Worm (Caenorhabditis elegans): Measurements from ENCODE around the gene K07C5.2.

K07C5.2 gene

DNA sequence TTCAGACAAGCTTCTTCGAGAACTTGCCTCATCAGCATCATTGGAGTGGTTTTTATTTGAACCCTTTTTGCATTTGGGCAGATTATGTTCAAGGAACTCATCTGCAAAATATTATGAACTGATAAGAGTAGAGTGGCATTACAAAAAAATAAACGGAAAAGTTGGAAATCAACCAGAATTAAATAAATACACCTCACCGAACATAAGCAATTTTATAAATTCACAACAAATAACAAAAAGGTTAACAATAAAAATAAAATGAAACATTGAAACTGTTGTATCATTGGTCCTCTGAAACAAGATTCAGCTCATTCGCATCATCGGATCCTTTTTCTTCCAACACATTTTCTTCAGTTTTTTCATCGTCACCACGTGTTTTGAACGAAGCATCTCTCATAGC is 22.0 kb upstream of the K07C5.2 start, which contains the start of gene asps-1:
TSS of gene asps-1 (minus strand) at position 101 of the 400 bp plus-strand sequence.
- TF ChIP-seq ama-1 (optimal IDR thresholded peaks at IDR 0.05): no peak
- no peak for TF ChIP-seq hlh-30 (tag; optimal IDR thresholded peaks at IDR 0.05; ENCODE audit: insufficient read depth)
- no peak for TF ChIP-seq unc-55 (GFP tag; optimal IDR thresholded peaks at IDR 0.05)
- no peak for TF ChIP-seq ceh-24 (tag; optimal IDR thresholded peaks at IDR 0.05)
- no peak for TF ChIP-seq eyg-1 (tag; optimal IDR thresholded peaks at IDR 0.05)
- TF ChIP-seq ttx-3 (tag; optimal IDR thresholded peaks at IDR 0.05): no peak
- TF ChIP-seq unc-42 (tag; optimal IDR thresholded peaks at IDR 0.05): no peak

DNA sequence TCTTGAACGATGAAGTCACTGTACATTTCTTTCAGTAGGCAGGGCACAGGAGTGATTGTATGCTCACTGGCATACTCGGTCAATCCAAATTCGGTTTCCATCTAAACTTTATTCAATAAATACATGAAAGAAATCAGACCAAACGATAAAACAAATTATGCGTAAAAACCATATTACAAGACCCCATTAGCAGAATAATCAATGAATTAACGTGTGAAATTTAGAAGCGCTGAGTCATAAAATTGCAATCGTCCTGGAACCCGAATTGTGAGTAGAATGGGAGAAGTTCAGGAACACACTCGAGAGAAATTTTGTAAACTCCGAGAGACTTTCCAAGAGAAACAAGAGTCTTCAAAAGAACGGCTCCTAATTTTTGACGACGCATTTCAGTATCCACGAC is 19.9 kb upstream of the K07C5.2 start, which contains the start of gene B0024.11:
TSS of gene B0024.11 (minus strand) at position 101 of the 400 bp plus-strand sequence.
- TF ChIP-seq Y22D7AL.16 (tag; optimal IDR thresholded peaks at IDR 0.05) (no peak), ztf-16 (tag; optimal IDR thresholded peaks at IDR 0.05) (no peak), unc-42 (tag; optimal IDR thresholded peaks at IDR 0.05) (no peak), K09A11.1 (tag; optimal IDR thresholded peaks at IDR 0.05; ENCODE audit: insufficient read depth) (no peak), C08G9.2 (tag; optimal IDR thresholded peaks at IDR 0.05) (no peak), ceh-34 (tag; optimal IDR thresholded peaks at IDR 0.05) (no peak), T23F11.4 (GFP tag; optimal IDR thresholded peaks at IDR 0.05) (no peak), ceh-30 (tag; optimal IDR thresholded peaks at IDR 0.05) (no peak), sox-4 (tag; optimal IDR thresholded peaks at IDR 0.05) (no peak), mec-3 (tag; optimal IDR thresholded peaks at IDR 0.05; ENCODE audit: borderline replicate concordance) (no peak), F13H6.1 (tag; optimal IDR thresholded peaks at IDR 0.05) (no peak), nhr-11 (tag; optimal IDR thresholded peaks at IDR 0.05) (no peak), pha-4 (tag; optimal IDR thresholded peaks at IDR 0.05) (no peak), zip-5 (tag; optimal IDR thresholded peaks at IDR 0.05) (no peak), gmeb-2 (tag; optimal IDR thresholded peaks at IDR 0.05) (no peak), sdc-2 (tag; optimal IDR thresholded peaks at IDR 0.05) (no peak), dmd-4 (tag; optimal IDR thresholded peaks at IDR 0.05; ENCODE audit: borderline replicate concordance) (no peak), fax-1 (tag; optimal IDR thresholded peaks at IDR 0.05) (no peak), hlh-15 (tag; optimal IDR thresholded peaks at IDR 0.05) (no peak), ama-1 (optimal IDR thresholded peaks at IDR 0.05) (no peak)

DNA sequence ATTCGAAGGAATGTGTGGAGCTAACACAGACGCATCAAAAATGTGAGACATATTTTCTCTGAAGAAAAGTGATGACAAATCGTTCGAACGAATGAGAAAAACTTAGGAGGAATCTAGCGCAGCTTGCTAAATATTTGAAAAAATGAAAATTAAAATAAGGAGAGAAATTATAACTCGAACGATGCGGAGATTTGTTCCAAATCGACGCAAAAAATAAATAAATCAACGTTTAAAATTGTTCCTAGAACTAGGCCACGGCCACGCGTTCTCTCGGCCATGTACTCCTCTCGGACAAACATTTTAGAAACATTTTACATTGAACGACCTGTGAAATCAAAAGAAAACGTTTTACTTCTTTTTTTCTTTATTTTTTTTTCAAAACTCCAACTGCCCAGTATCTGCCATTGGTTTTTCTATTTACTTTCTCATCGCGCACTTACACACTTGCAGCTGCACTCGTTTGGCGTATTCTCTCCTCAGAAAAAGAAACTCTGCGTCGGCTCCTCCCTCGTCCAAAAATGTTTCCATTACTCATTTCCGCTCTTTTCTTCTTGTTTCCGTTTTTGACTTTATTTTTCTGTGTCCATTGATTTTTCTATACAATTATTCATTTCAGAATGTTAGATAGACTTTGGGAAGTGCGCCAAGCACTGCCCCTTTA is 19.1 kb upstream of the K07C5.2 start, which contains the start of the genes gna-1 and B0024.13:
TSS of gene gna-1 (minus strand) at position 51 of the 661 bp plus-strand sequence.
TSS of gene B0024.13 (plus strand) at position 611 of the 661 bp plus-strand sequence.
- TF ChIP-seq ceh-2 (tag; optimal IDR thresholded peaks at IDR 0.05): peak; percentile 76
- peak; percentile 63 for TF ChIP-seq tbx-2 (tag; optimal IDR thresholded peaks at IDR 0.05)
- TF ChIP-seq tbx-7 (tag; optimal IDR thresholded peaks at IDR 0.05): peak; percentile 60
- no peak for TF ChIP-seq madf-2 (tag; optimal IDR thresholded peaks at IDR 0.05)
- no peak for TF ChIP-seq pha-2 (tag; optimal IDR thresholded peaks at IDR 0.05)
- no peak for TF ChIP-seq unc-55 (GFP tag; optimal IDR thresholded peaks at IDR 0.05)
- peak; percentile 2 for TF ChIP-seq lim-6 (tag; optimal IDR thresholded peaks at IDR 0.05)
- TF ChIP-seq lin-11 (tag; optimal IDR thresholded peaks at IDR 0.05): no peak
- peak; percentile 54 for TF ChIP-seq unc-42 (tag; optimal IDR thresholded peaks at IDR 0.05)
- no peak for TF ChIP-seq ceh-45 (GFP tag; IDR thresholded peaks at IDR 0.05)
- TF ChIP-seq mec-3 (tag; optimal IDR thresholded peaks at IDR 0.05; ENCODE audit: borderline replicate concordance): no peak
- TF ChIP-seq pros-1 (tag; optimal IDR thresholded peaks at IDR 0.05): no peak
- TF ChIP-seq odd-2 (tag; optimal IDR thresholded peaks at IDR 0.05): no peak
- TF ChIP-seq nhr-232 (tag; optimal IDR thresholded peaks at IDR 0.05): no peak
- TF ChIP-seq Y22D7AL.16 (tag; optimal IDR thresholded peaks at IDR 0.05): no peak
- TF ChIP-seq C38D4.7 (GFP tag; optimal IDR thresholded peaks at IDR 0.05): no peak
- no peak for TF ChIP-seq eyg-1 (tag; optimal IDR thresholded peaks at IDR 0.05)
- peak; percentile 89 for TF ChIP-seq ceh-31 (tag; optimal IDR thresholded peaks at IDR 0.05)
- TF ChIP-seq ets-4 (tag; optimal IDR thresholded peaks at IDR 0.05): peak; percentile 22
- TF ChIP-seq ttx-3 (tag; optimal IDR thresholded peaks at IDR 0.05): no peak
- TF ChIP-seq C08G9.2 (tag; optimal IDR thresholded peaks at IDR 0.05): peak; percentile 82
- no peak for TF ChIP-seq ceh-19 (GFP tag; optimal IDR thresholded peaks at IDR 0.05)
- TF ChIP-seq dve-1 (tag; optimal IDR thresholded peaks at IDR 0.05): no peak
- TF ChIP-seq ceh-14 (tag; optimal IDR thresholded peaks at IDR 0.05): no peak
- TF ChIP-seq zip-5 (tag; optimal IDR thresholded peaks at IDR 0.05): peak; percentile 66
- no peak for TF ChIP-seq ceh-9 (tag; optimal IDR thresholded peaks at IDR 0.05)

All from whole organism, late embryonic.